Worm (Caenorhabditis elegans) whole organism, young adult: Measurements from ENCODE around the gene T13F2.4.

Source experiments
- C06A6.2 ChIP-seq: fragments of 200-800 bp; sonication (Bioruptor generic); conservative IDR thresholded peaks from 2 replicates; pipeline ENCODE4 v1.3.6; 2022; ENCODE audit warnings: missing genetic modification characterization, missing compliant biosample characterization
- F49E8.2 ChIP-seq: sonication (generic microtip); optimal IDR thresholded peaks from 3 replicates; lab custom pipeline; 2017; ENCODE audit warnings: missing genetic modification characterization, mild to moderate bottlenecking, missing compliant biosample characterization, antibody characterized with exemption, moderate library complexity; ENCODE audit not compliant: insufficient read depth
- ceh-79 ChIP-seq: sonication (generic microtip); optimal IDR thresholded peaks from 2 replicates; lab custom pipeline; 2017; ENCODE audit warnings: mild to moderate bottlenecking, missing genetic modification characterization, missing compliant biosample characterization
- ceh-91 ChIP-seq: fragments of 200-800 bp; sonication (Bioruptor generic); IDR thresholded peaks from 2 replicates; pipeline ENCODE4 v1.3.6; 2022; ENCODE audit warnings: missing genetic modification reagents, missing genetic modification characterization, missing compliant biosample characterization
- dpl-1 ChIP-seq: fragments of 150-350 bp; optimal IDR thresholded peaks from 2 replicates; lab custom pipeline; 2014; ENCODE audit warnings: missing biosample characterization, missing genetic modification reagents, missing genetic modification characterization
- hlh-26 ChIP-seq: fragments of 200-800 bp; sonication (Bioruptor generic); conservative IDR thresholded peaks from 2 replicates; pipeline ENCODE4 v1.3.6; 2022; ENCODE audit warnings: missing genetic modification reagents, missing genetic modification characterization, missing compliant biosample characterization
- hmg-1.2 ChIP-seq: fragments of 200-800 bp; sonication (Bioruptor generic); IDR thresholded peaks from 2 replicates; pipeline ENCODE4 v1.3.6; 2022; ENCODE audit warnings: missing genetic modification reagents, missing genetic modification characterization, missing compliant biosample characterization
- lag-1 ChIP-seq: fragments of 200-800 bp; sonication (Bioruptor generic); IDR thresholded peaks from 2 replicates; pipeline ENCODE4 v1.3.6; 2022; ENCODE audit warnings: missing genetic modification reagents, missing genetic modification characterization, missing compliant biosample characterization
- rec-8 ChIP-seq, 2 experiments: sonication (generic microtip); optimal IDR thresholded peaks; 2 replicates each; lab custom pipeline; 2016; ENCODE audit warnings: mild to moderate bottlenecking in 2 of 2, missing genetic modification characterization in 2 of 2, missing genetic modification reagents in 2 of 2, missing genotype in 2 of 2, missing biosample characterization in 1 of 2, missing compliant biosample characterization in 1 of 2, moderate library complexity in 1 of 2
- unc-62 ChIP-seq: fragments of 150-350 bp; optimal IDR thresholded peaks from 2 replicates; lab custom pipeline; 2014; ENCODE audit warnings: missing biosample characterization, missing genetic modification reagents, missing genetic modification characterization
- xnd-1 ChIP-seq: sonication (generic microtip); optimal IDR thresholded peaks from 2 replicates; lab custom pipeline; 2016; ENCODE audit warnings: missing genotype, missing genetic modification reagents, missing genetic modification characterization, missing compliant biosample characterization

- TF ChIP-seq dpl-1 (GFP tag; lab: Kevin White, UChicago) = peak; percentile 79
- TF ChIP-seq hmg-1.2 (GFP tag; lab: Robert Waterston, UW) = peak; percentile 64; the same call in 1 of the 2 replicates
- TF ChIP-seq rec-8 (tag; optimal IDR thresholded peaks at IDR 0.05; lab: Kevin White, UChicago) = no peak
- TF ChIP-seq xnd-1 (tag; lab: Kevin White, UChicago) = peak; percentile 76
- TF ChIP-seq hlh-26 (GFP tag; lab: Robert Waterston, UW) = no peak
- TF ChIP-seq unc-62 (GFP tag; lab: Kevin White, UChicago) = no peak
- TF ChIP-seq lag-1 = no peak
- peak; percentile 92 for TF ChIP-seq F49E8.2
- TF ChIP-seq ceh-91 (GFP tag; lab: Robert Waterston, UW) = peak; percentile 93
- no peak for TF ChIP-seq C06A6.2 (GFP tag; lab: Robert Waterston, UW)
- no peak for TF ChIP-seq ceh-79 (tag; lab: Kevin White, UChicago)
Observed at ce11 chrIV:9778016-9778415, 11.6 kb upstream of the T13F2.4 start, which contains the start of gene T13F2.6.
